Fruit fly (Drosophila melanogaster) Kc167 (cell line): Measurements from ENCODE around the gene Myo95E.

ENCODE experiments used
- Myc ChIP-seq: fragments of >200 bp; optimal IDR thresholded peaks from 2 replicates; lab custom pipeline; 2017; ENCODE audit warnings: missing external identifiers
- h ChIP-seq: fragments of >200 bp; optimal IDR thresholded peaks from 3 replicates; lab custom pipeline; 2018; ENCODE audit warnings: missing external identifiers
- insv ChIP-seq: fragments of >200 bp; optimal IDR thresholded peaks from 3 replicates; lab custom pipeline; 2018; ENCODE audit warnings: missing external identifiers
- ttk ChIP-seq: sonication (Bioruptor generic); optimal IDR thresholded peaks from 2 replicates; lab custom pipeline; 2017; ENCODE audit warnings: missing external identifiers

dm6 chr3R:24206341-24207114 is 45.2 kb upstream of the Myo95E start:
- TF ChIP-seq ttk (lab: Kevin White, UChicago) (no peak), h (lab: Kevin White, UChicago) (no peak), insv (lab: Kevin White, UChicago) (no peak), Myc (no peak)
